Worm (Caenorhabditis elegans) whole organism, midembryonic: ENCODE results near the gene rike-1.
A peak's percentile ranks its signal among the peaks of the same experiment; 100 is the strongest.

Experiments used
- T22C8.4 ChIP-seq: fragments of 200-800 bp; sonication (Bioruptor generic); IDR thresholded peaks from 2 replicates; pipeline ENCODE4 v1.3.6; 2022; ENCODE audit warnings: missing genetic modification characterization, missing compliant biosample characterization
- cog-1 ChIP-seq: sonication (generic microtip); optimal IDR thresholded peaks from 2 replicates; lab custom pipeline; 2016; ENCODE audit warnings: missing genetic modification characterization, missing compliant biosample characterization
- flt-1 ChIP-seq: fragments of 200-800 bp; sonication (Bioruptor generic); IDR thresholded peaks from 2 replicates; pipeline ENCODE4 v1.3.6; 2022; ENCODE audit warnings: missing genetic modification characterization, missing compliant biosample characterization
- klf-2 ChIP-seq: fragments of 200-800 bp; sonication (Bioruptor generic); conservative IDR thresholded peaks from 2 replicates; pipeline ENCODE4 v1.3.6; 2022; ENCODE audit warnings: missing genetic modification reagents, missing genetic modification characterization, missing compliant biosample characterization
- med-1 ChIP-seq: sonication (generic microtip); optimal IDR thresholded peaks from 2 replicates; lab custom pipeline; 2017; ENCODE audit warnings: missing genetic modification characterization, mild to moderate bottlenecking, missing compliant biosample characterization, antibody characterized with exemption, missing genetic modification reagents; ENCODE audit not compliant: insufficient read depth
- ref-1 ChIP-seq: fragments of 200-800 bp; sonication (Bioruptor generic); conservative IDR thresholded peaks from 2 replicates; pipeline ENCODE4 v1.3.6; 2022; ENCODE audit warnings: missing genetic modification reagents, missing genetic modification characterization, missing compliant biosample characterization
- tab-1 ChIP-seq: fragments of 200-800 bp; sonication (Bioruptor generic); IDR thresholded peaks from 2 replicates; pipeline ENCODE4 v1.3.6; 2022; ENCODE audit warnings: missing genetic modification characterization, missing compliant biosample characterization
- ztf-23 ChIP-seq: fragments of 200-800 bp; sonication (Bioruptor generic); IDR thresholded peaks from 2 replicates; pipeline ENCODE4 v1.3.6; 2022; ENCODE audit warnings: missing genetic modification reagents, missing genetic modification characterization, missing compliant biosample characterization
- ztf-29 ChIP-seq: fragments of 200-800 bp; sonication (Bioruptor generic); IDR thresholded peaks from 2 replicates; pipeline ENCODE4 v1.3.6; 2022; ENCODE audit warnings: missing genetic modification reagents, missing genetic modification characterization, missing compliant biosample characterization

Gene rike-1

ce11 chrV:14498204-14498603 lies 47.5 kb downstream of the rike-1 start:
- no peak for TF ChIP-seq ztf-23 (GFP tag; lab: Robert Waterston, UW)
- no peak for TF ChIP-seq med-1 (GFP tag; lab: Kevin White, UChicago)
- TF ChIP-seq cog-1 (tag; lab: Kevin White, UChicago): peak; percentile 34
- TF ChIP-seq ztf-29: no peak
- peak; percentile 61; the same call in 1 of the 2 replicates for TF ChIP-seq flt-1 (GFP tag; lab: Robert Waterston, UW)
- TF ChIP-seq T22C8.4 (GFP tag; lab: Robert Waterston, UW): no peak
- no peak for TF ChIP-seq tab-1 (GFP tag; lab: Robert Waterston, UW)
- TF ChIP-seq klf-2 (GFP tag; lab: Robert Waterston, UW): no peak
- TF ChIP-seq ref-1 (GFP tag; lab: Robert Waterston, UW): no peak

DNA sequence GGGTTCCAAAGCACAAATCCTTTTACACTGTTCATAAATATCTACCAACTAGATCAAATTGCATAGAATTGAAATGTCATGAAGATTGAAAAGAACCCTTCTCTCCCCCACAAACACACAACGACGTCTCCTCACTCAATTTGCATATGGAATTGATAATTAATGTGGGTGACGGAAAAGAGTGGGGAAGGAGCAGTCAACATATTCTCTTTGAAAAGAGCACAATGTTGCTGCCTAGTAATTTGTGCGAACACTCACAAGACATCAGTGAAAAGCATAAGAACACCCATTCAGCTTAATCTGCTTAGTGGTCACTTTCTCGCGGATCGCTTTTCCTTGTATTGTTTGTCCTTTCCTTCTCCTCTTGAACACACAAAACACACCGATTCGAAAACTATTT lies 49.2 kb downstream of the rike-1 start:
- TF ChIP-seq ref-1 (GFP tag; lab: Robert Waterston, UW) (no peak), ztf-29 (no peak), ztf-23 (GFP tag; lab: Robert Waterston, UW) (no peak), klf-2 (GFP tag; lab: Robert Waterston, UW) (no peak), med-1 (GFP tag; lab: Kevin White, UChicago) (no peak), tab-1 (GFP tag; lab: Robert Waterston, UW) (no peak), cog-1 (tag; lab: Kevin White, UChicago) (no peak), T22C8.4 (GFP tag; lab: Robert Waterston, UW) (no peak), flt-1 (GFP tag; lab: Robert Waterston, UW) (no peak)

DNA sequence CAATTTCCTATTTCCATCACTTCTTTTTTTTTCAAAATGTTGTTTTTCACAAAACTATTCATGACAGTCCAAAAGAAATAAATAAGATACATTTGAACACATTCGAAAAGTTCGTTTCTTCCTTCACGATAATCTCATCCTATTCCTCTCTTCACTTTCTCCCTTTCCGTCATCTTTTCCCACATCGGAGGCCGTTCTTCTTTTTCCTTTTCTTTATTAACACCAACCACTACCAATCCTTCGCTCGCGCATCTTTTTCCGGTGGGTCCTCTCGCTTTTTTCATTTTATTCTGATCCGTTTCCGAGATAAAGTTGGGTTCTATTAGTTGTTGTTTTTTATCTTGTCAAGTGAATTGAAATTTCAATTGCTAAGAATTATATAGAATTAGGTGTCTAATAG lies 50.2 kb downstream of the rike-1 start:
- TF ChIP-seq flt-1 (GFP tag; lab: Robert Waterston, UW): no peak
- no peak for TF ChIP-seq med-1 (GFP tag; lab: Kevin White, UChicago)
- TF ChIP-seq ref-1 (GFP tag; lab: Robert Waterston, UW): no peak
- TF ChIP-seq klf-2 (GFP tag; lab: Robert Waterston, UW): no peak
- no peak for TF ChIP-seq ztf-29
- TF ChIP-seq ztf-23 (GFP tag; lab: Robert Waterston, UW): no peak
- no peak for TF ChIP-seq T22C8.4 (GFP tag; lab: Robert Waterston, UW)
- no peak for TF ChIP-seq cog-1 (tag; lab: Kevin White, UChicago)
- TF ChIP-seq tab-1 (GFP tag; lab: Robert Waterston, UW): no peak

DNA sequence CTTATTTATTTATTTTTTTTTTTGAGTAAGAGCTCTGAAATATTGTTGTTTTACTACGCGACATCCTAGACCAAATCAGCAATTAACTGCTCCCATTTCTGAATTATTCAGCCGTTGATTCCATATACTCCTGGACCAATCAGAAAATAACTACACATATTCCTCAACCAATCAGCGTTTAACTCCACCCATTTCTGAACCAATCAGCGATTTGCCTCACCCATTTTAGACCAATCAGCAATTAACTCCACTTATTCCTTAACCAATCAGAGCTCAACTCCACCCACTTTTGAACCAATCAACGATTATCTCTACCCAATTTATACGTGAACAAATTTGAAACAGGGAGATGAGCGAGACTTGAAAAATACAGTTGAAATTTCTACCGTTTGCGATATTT lies 52.0 kb downstream of the rike-1 start:
- TF ChIP-seq med-1 (GFP tag; lab: Kevin White, UChicago) (no peak), ref-1 (GFP tag; lab: Robert Waterston, UW) (no peak), klf-2 (GFP tag; lab: Robert Waterston, UW) (no peak), ztf-23 (GFP tag; lab: Robert Waterston, UW) (no peak), flt-1 (GFP tag; lab: Robert Waterston, UW) (no peak), tab-1 (GFP tag; lab: Robert Waterston, UW) (no peak), T22C8.4 (GFP tag; lab: Robert Waterston, UW) (no peak), cog-1 (tag; lab: Kevin White, UChicago) (no peak), ztf-29 (no peak)
